Worm (Caenorhabditis elegans): ENCODE results near the gene nspf-3.

Gene nspf-3

ce11 chrII:2677534-2678168 is 12.3 kb downstream of the nspf-3 start, which contains the start of gene F22E5.17 (continued):
- TF ChIP-seq zfp-3 (GFP tag; conservative IDR thresholded peaks at IDR 0.05) (no peak), egl-27 (tag; optimal IDR thresholded peaks at IDR 0.05) (no peak), nhr-28 (tag; optimal IDR thresholded peaks at IDR 0.05) (peak; percentile 88), ceh-82 (tag; optimal IDR thresholded peaks at IDR 0.05) (no peak), nhr-41 (GFP tag; IDR thresholded peaks at IDR 0.05) (no peak), snpc-1.2 (GFP tag; IDR thresholded peaks at IDR 0.05) (no peak), F37D6.2 (tag; optimal IDR thresholded peaks at IDR 0.05) (no peak), daf-16 (GFP tag; optimal IDR thresholded peaks at IDR 0.05) (no peak), daf-16 (tag; optimal IDR thresholded peaks at IDR 0.05) (no peak), ceh-28 (tag; optimal IDR thresholded peaks at IDR 0.05) (no peak), vab-7 (GFP tag; IDR thresholded peaks at IDR 0.05) (no peak), snpc-4 (tag; optimal IDR thresholded peaks at IDR 0.05) (no peak), lin-15B (tag; optimal IDR thresholded peaks at IDR 0.05) (no peak), jun-1 (tag; optimal IDR thresholded peaks at IDR 0.05) (no peak), nhr-77 (tag; optimal IDR thresholded peaks at IDR 0.05) (peak; percentile 7), madf-5 (GFP tag; IDR thresholded peaks at IDR 0.05) (no peak), hif-1 (tag; optimal IDR thresholded peaks at IDR 0.05) (no peak), tag-97 (GFP tag; IDR thresholded peaks at IDR 0.05) (no peak), dmd-8 (GFP tag; IDR thresholded peaks at IDR 0.05) (no peak), mdl-1 (tag; optimal IDR thresholded peaks at IDR 0.05) (no peak), nhr-102 (tag; optimal IDR thresholded peaks at IDR 0.05) (peak; percentile 22), aly-2 (tag; optimal IDR thresholded peaks at IDR 0.05) (no peak), F44E2.7 (GFP tag; IDR thresholded peaks at IDR 0.05) (no peak), T26A8.4 (GFP tag; IDR thresholded peaks at IDR 0.05) (no peak), ztf-11 (tag; optimal IDR thresholded peaks at IDR 0.05) (no peak), zip-11 (GFP tag; IDR thresholded peaks at IDR 0.05) (no peak), cey-2 (tag; optimal IDR thresholded peaks at IDR 0.05; ENCODE audit: borderline replicate concordance, insufficient read depth) (no peak), gei-8 (GFP tag; optimal IDR thresholded peaks at IDR 0.05) (no peak), nhr-6 (tag; optimal IDR thresholded peaks at IDR 0.05) (no peak), ceh-32 (tag; optimal IDR thresholded peaks at IDR 0.05; ENCODE audit: poor library complexity) (no peak), nhr-76 (tag; optimal IDR thresholded peaks at IDR 0.05) (no peak), tra-1 (GFP tag; IDR thresholded peaks at IDR 0.05) (no peak), fos-1 (tag; optimal IDR thresholded peaks at IDR 0.05) (no peak), spr-1 (tag; optimal IDR thresholded peaks at IDR 0.05) (no peak), set-16 (GFP tag; IDR thresholded peaks at IDR 0.05) (no peak), lsy-2 (tag; optimal IDR thresholded peaks at IDR 0.05) (no peak), hmg-1.1 (GFP tag; IDR thresholded peaks at IDR 0.05) (no peak), dmd-6 (GFP tag; IDR thresholded peaks at IDR 0.05) (peak; percentile 92), nhr-42 (GFP tag; IDR thresholded peaks at IDR 0.05) (no peak), rbr-2 (tag; optimal IDR thresholded peaks at IDR 0.05) (no peak), zip-2 (tag; optimal IDR thresholded peaks at IDR 0.05) (no peak), Y5F2A.4 (GFP tag; optimal IDR thresholded peaks at IDR 0.05) (no peak), sdz-12 (GFP tag; optimal IDR thresholded peaks at IDR 0.05) (no peak), R02D3.7 (tag; optimal IDR thresholded peaks at IDR 0.05) (no peak), unc-62 (GFP tag; optimal IDR thresholded peaks at IDR 0.05 in 1 of 2) (no peak), unc-62 (tag; optimal IDR thresholded peaks at IDR 0.05) (no peak)
